Worm (Caenorhabditis elegans) whole organism, L1 larva: ENCODE data around the gene alg-4.

Source experiments
- Y116A8C.19 ChIP-seq: sonication (generic microtip); optimal IDR thresholded peaks from 2 replicates; lab custom pipeline; 2016; ENCODE audit warnings: missing compliant biosample characterization, missing genetic modification characterization, borderline replicate concordance
- alr-1 ChIP-seq: fragments of 200-800 bp; sonication (Bioruptor generic); optimal IDR thresholded peaks from 2 replicates; lab custom pipeline; 2018; ENCODE audit warnings: borderline replicate concordance, mild to moderate bottlenecking, missing genetic modification characterization, missing compliant biosample characterization
- ceh-63 ChIP-seq: fragments of 200-800 bp; sonication (Bioruptor generic); optimal IDR thresholded peaks from 2 replicates; lab custom pipeline; 2018; ENCODE audit warnings: mild to moderate bottlenecking, missing genetic modification characterization, missing compliant biosample characterization
- ceh-82 ChIP-seq, 3 experiments: fragments of 150-350 bp in 1 of 3; sonication (generic microtip) in 2 of 3; optimal IDR thresholded peaks; 2 replicates each; lab custom pipeline; 2014 to 2017; ENCODE audit warnings: missing biosample characterization in 3 of 3, missing genetic modification characterization in 3 of 3
- ceh-88 ChIP-seq: fragments of 200-800 bp; sonication (Bioruptor generic); IDR thresholded peaks from 2 replicates; pipeline ENCODE4 v1.3.6; 2022; ENCODE audit warnings: missing genetic modification characterization, missing compliant biosample characterization
- ces-1 ChIP-seq: fragments of 150-350 bp; optimal IDR thresholded peaks from 2 replicates; lab custom pipeline; 2014; ENCODE audit warnings: missing biosample characterization, missing genetic modification reagents, missing genetic modification characterization
- dpl-1 ChIP-seq, 3 experiments: fragments of 150-350 bp in 2 of 3; sonication (generic microtip) in 1 of 3; optimal IDR thresholded peaks; 2 replicates each; lab custom pipeline; 2014 to 2017; ENCODE audit warnings: missing biosample characterization in 3 of 3, missing genetic modification characterization in 3 of 3, missing genetic modification reagents in 3 of 3
- dsc-1 ChIP-seq: sonication (generic microtip); optimal IDR thresholded peaks from 2 replicates; lab custom pipeline; 2016; ENCODE audit warnings: mild to moderate bottlenecking, missing genetic modification characterization, missing compliant biosample characterization
- efl-1 ChIP-seq, 4 experiments: fragments of 150-350 bp; optimal IDR thresholded peaks in 3 of 4; peaks in 1 of 4; 1 replicate in 1 of 4; 2 replicates in 3 of 4; lab custom pipeline; 2014; ENCODE audit warnings: missing biosample characterization in 2 of 4, missing genetic modification characterization in 2 of 4, missing genetic modification reagents in 2 of 4
- elt-2 ChIP-seq: sonication (generic microtip); optimal IDR thresholded peaks from 2 replicates; lab custom pipeline; 2016; ENCODE audit warnings: missing genetic modification characterization, mild to moderate bottlenecking, inconsistent platforms, missing compliant biosample characterization, missing genetic modification reagents
- ets-5 ChIP-seq: fragments of 200-800 bp; sonication (Bioruptor generic); IDR thresholded peaks from 2 replicates; pipeline ENCODE4 v1.3.6; 2022; ENCODE audit warnings: missing genetic modification characterization, missing compliant biosample characterization
- fkh-8 ChIP-seq: sonication (generic microtip); optimal IDR thresholded peaks from 2 replicates; lab custom pipeline; 2016; ENCODE audit warnings: mild to moderate bottlenecking, missing genetic modification characterization, missing compliant biosample characterization
- grh-1 ChIP-seq: fragments of 200-800 bp; sonication (Bioruptor generic); IDR thresholded peaks from 2 replicates; pipeline ENCODE4 v1.3.6; 2022; ENCODE audit warnings: missing genetic modification reagents, missing genetic modification characterization, missing compliant biosample characterization
- isw-1 ChIP-seq: fragments of 200-800 bp; sonication (Bioruptor generic); IDR thresholded peaks from 2 replicates; pipeline ENCODE4 v1.3.6; 2022; ENCODE audit warnings: missing genetic modification characterization, missing compliant biosample characterization
- jun-1 ChIP-seq: fragments of 150-350 bp; optimal IDR thresholded peaks from 2 replicates; lab custom pipeline; 2014; ENCODE audit warnings: missing biosample characterization, missing genetic modification reagents, missing genetic modification characterization
- lin-14 ChIP-seq: fragments of 200-800 bp; sonication (Bioruptor generic); optimal IDR thresholded peaks from 2 replicates; lab custom pipeline; 2018; ENCODE audit warnings: mild to moderate bottlenecking, missing genetic modification characterization, moderate library complexity, missing compliant biosample characterization
- lin-35 ChIP-seq, 2 experiments: fragments of 150-350 bp; optimal IDR thresholded peaks; 2 replicates each; lab custom pipeline; 2014; ENCODE audit warnings: missing biosample characterization in 2 of 2, missing genetic modification characterization in 2 of 2, missing genetic modification reagents in 2 of 2
- mab-9 ChIP-seq: fragments of 200-800 bp; sonication (Bioruptor generic); IDR thresholded peaks from 2 replicates; pipeline ENCODE4 v1.3.6; 2022; ENCODE audit warnings: missing genetic modification reagents, missing genetic modification characterization, missing compliant biosample characterization
- mdl-1 ChIP-seq, 2 experiments: fragments of 150-350 bp; optimal IDR thresholded peaks; 2 replicates each; lab custom pipeline; 2014 to 2017; ENCODE audit warnings: missing biosample characterization in 2 of 2, missing genetic modification characterization in 2 of 2, inconsistent platforms in 1 of 2
- nhr-20 ChIP-seq: sonication (generic microtip); optimal IDR thresholded peaks from 2 replicates; lab custom pipeline; 2016; ENCODE audit warnings: mild to moderate bottlenecking, missing genetic modification characterization, missing compliant biosample characterization
- nhr-237 ChIP-seq: fragments of 150-350 bp; optimal IDR thresholded peaks from 2 replicates; lab custom pipeline; 2014; ENCODE audit warnings: missing biosample characterization, missing genetic modification characterization
- nhr-28 ChIP-seq: fragments of 150-350 bp; optimal IDR thresholded peaks from 2 replicates; lab custom pipeline; 2014; ENCODE audit warnings: missing biosample characterization, missing genetic modification characterization
- nhr-47 ChIP-seq: sonication (generic microtip); optimal IDR thresholded peaks from 2 replicates; lab custom pipeline; 2016; ENCODE audit warnings: mild to moderate bottlenecking, missing genetic modification characterization, moderate library complexity, missing compliant biosample characterization
- nhr-76 ChIP-seq: sonication (generic microtip); optimal IDR thresholded peaks from 2 replicates; lab custom pipeline; 2017; ENCODE audit warnings: missing biosample characterization, missing genetic modification characterization
- nhr-84 ChIP-seq: sonication (generic microtip); optimal IDR thresholded peaks from 2 replicates; lab custom pipeline; 2017; ENCODE audit warnings: missing biosample characterization, missing genetic modification characterization
- nhr-85 ChIP-seq: sonication (generic microtip); peaks from one replicate; lab custom pipeline; 2016; ENCODE audit warnings: missing genetic modification characterization, inconsistent platforms, missing compliant biosample characterization
- rnt-1 ChIP-seq: sonication (generic microtip); optimal IDR thresholded peaks from 2 replicates; lab custom pipeline; 2016; ENCODE audit warnings: mild to moderate bottlenecking, missing genetic modification characterization, moderate library complexity, missing compliant biosample characterization
- snu-23 ChIP-seq: sonication (generic microtip); optimal IDR thresholded peaks from 2 replicates; lab custom pipeline; 2016; ENCODE audit warnings: missing genetic modification characterization, missing compliant biosample characterization
- sptf-1 ChIP-seq: fragments of 150-350 bp; optimal IDR thresholded peaks from 2 replicates; lab custom pipeline; 2014; ENCODE audit warnings: missing biosample characterization, missing genetic modification characterization
- sup-37 ChIP-seq: fragments of 200-800 bp; sonication (Bioruptor generic); optimal IDR thresholded peaks from 2 replicates; lab custom pipeline; 2018; ENCODE audit warnings: mild to moderate bottlenecking, missing genetic modification characterization, missing compliant biosample characterization
- tbx-2 ChIP-seq: sonication (generic microtip); optimal IDR thresholded peaks from 2 replicates; lab custom pipeline; 2016; ENCODE audit warnings: missing genetic modification characterization, missing compliant biosample characterization
- tlp-1 ChIP-seq: fragments of 150-350 bp; optimal IDR thresholded peaks from 2 replicates; lab custom pipeline; 2014; ENCODE audit warnings: missing biosample characterization, missing genetic modification characterization
- unc-30 ChIP-seq: sonication (generic microtip); optimal IDR thresholded peaks from 2 replicates; lab custom pipeline; 2017; ENCODE audit warnings: missing biosample characterization, missing genetic modification characterization
- unc-62 ChIP-seq: fragments of 150-350 bp; optimal IDR thresholded peaks from 2 replicates; lab custom pipeline; 2014; ENCODE audit warnings: missing biosample characterization, missing genetic modification reagents, missing genetic modification characterization
- unc-98 ChIP-seq: fragments of 200-800 bp; sonication (Bioruptor generic); IDR thresholded peaks from 2 replicates; pipeline ENCODE4 v1.3.6; 2022; ENCODE audit warnings: missing genetic modification characterization, missing compliant biosample characterization
- vab-15 ChIP-seq: sonication (generic microtip); optimal IDR thresholded peaks from 2 replicates; lab custom pipeline; 2017; ENCODE audit warnings: missing genotype, mild to moderate bottlenecking, missing genetic modification characterization, missing compliant biosample characterization
- ztf-11 ChIP-seq, 2 experiments: sonication (generic microtip); optimal IDR thresholded peaks; 2 replicates each; lab custom pipeline; 2016 to 2017; ENCODE audit warnings: missing genetic modification characterization in 2 of 2, missing biosample characterization in 1 of 2, missing compliant biosample characterization in 1 of 2

The alg-4 gene

ce11 chrIII:9849950-9850349 lies 41.3 kb downstream of the alg-4 start (continued):
- TF ChIP-seq ceh-82 (tag; optimal IDR thresholded peaks at IDR 0.05; lab: Kevin White, UChicago) (no peak), jun-1 (tag; lab: Kevin White, UChicago) (no peak), fkh-8 (tag; lab: Kevin White, UChicago) (no peak), unc-62 (GFP tag; lab: Kevin White, UChicago) (no peak), nhr-47 (tag; lab: Kevin White, UChicago) (peak; percentile 2), efl-1 (optimal IDR thresholded peaks at IDR 0.05; lab: Kevin White, UChicago) (no peak), efl-1 (GFP tag; optimal IDR thresholded peaks at IDR 0.05 in 1 of 2; lab: Kevin White, UChicago) (no peak), lin-14 (peak; percentile 62)

- 0 out of 2 replicates have a peak, but pooled peaks have one; percentile 3 for TF ChIP-seq isw-1 (GFP tag; lab: Robert Waterston, UW)
- peak; percentile 71 for TF ChIP-seq nhr-85 (tag; lab: Kevin White, UChicago)
- TF ChIP-seq, all 84 proteins: peak for 2; not testable (repeated sequence) for 82
Measured at ce11 chrIII:9849111-9849510, 42.1 kb downstream of the alg-4 start.

DNA sequence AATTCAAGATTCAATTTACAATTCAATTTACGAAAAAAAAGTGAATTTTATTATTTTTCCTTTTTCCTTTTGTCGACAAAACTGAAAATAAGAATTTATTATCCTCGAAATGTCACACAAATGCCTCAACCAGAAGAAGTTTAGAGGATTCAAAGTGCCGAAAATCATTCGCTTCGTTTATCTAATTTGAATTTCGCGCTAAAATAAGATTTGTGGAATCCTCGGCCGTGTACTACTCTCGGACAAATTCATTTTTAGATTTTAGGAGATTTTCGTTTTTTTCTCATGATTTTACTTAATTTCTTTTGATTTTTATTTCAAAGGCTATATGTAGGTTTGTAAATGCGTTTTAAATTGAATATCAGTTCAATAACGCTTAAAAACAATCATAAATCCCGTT lies 42.6 kb downstream of the alg-4 start:
- no peak for TF ChIP-seq unc-98 (GFP tag; lab: Robert Waterston, UW)
- no peak for TF ChIP-seq sup-37 (GFP tag; lab: Kevin White, UChicago)
- TF ChIP-seq ces-1 (GFP tag; lab: Kevin White, UChicago) = no peak
- peak; percentile 13 for TF ChIP-seq rnt-1 (tag; lab: Kevin White, UChicago)
- no peak for TF ChIP-seq ceh-88 (GFP tag; lab: Robert Waterston, UW)
- no peak for TF ChIP-seq nhr-76 (tag; lab: Kevin White, UChicago)
- TF ChIP-seq mdl-1 (tag; optimal IDR thresholded peaks at IDR 0.05; lab: Kevin White, UChicago) = no peak
- TF ChIP-seq tbx-2 (tag; lab: Kevin White, UChicago) = no peak
- TF ChIP-seq nhr-84 (tag; lab: Kevin White, UChicago) = no peak
- TF ChIP-seq Y116A8C.19 = no peak
- no peak for TF ChIP-seq dsc-1 (tag; lab: Kevin White, UChicago)
- no peak for TF ChIP-seq ceh-82 (tag; optimal IDR thresholded peaks at IDR 0.05; lab: Kevin White, UChicago)
- TF ChIP-seq ceh-63 (GFP tag; lab: Kevin White, UChicago) = no peak
- peak in 1 of 2 experiments; percentile 26 for TF ChIP-seq lin-35 (GFP tag; optimal IDR thresholded peaks at IDR 0.05; lab: Kevin White, UChicago)
- no peak for TF ChIP-seq nhr-237 (tag; lab: Kevin White, UChicago)
- no peak for TF ChIP-seq ets-5 (GFP tag; lab: Robert Waterston, UW)
- no peak for TF ChIP-seq alr-1 (tag; lab: Kevin White, UChicago)
- TF ChIP-seq lin-14 = no peak
- TF ChIP-seq sptf-1 (tag; lab: Kevin White, UChicago) = no peak
- no peak for TF ChIP-seq snu-23
- TF ChIP-seq ztf-11 (tag; optimal IDR thresholded peaks at IDR 0.05; lab: Kevin White, UChicago) = no peak
- no peak for TF ChIP-seq elt-2
- peak; percentile 49 to 69 (median 56) for TF ChIP-seq dpl-1 (GFP tag; optimal IDR thresholded peaks at IDR 0.05; lab: Kevin White, UChicago)
- no peak for TF ChIP-seq nhr-28
- no peak for TF ChIP-seq isw-1 (GFP tag; lab: Robert Waterston, UW)
- TF ChIP-seq unc-30 (tag; lab: Kevin White, UChicago) = no peak
- TF ChIP-seq tlp-1 = no peak
- 0 out of 2 replicates have a peak, but pooled peaks have one; percentile 10 for TF ChIP-seq grh-1 (GFP tag; lab: Robert Waterston, UW)
- TF ChIP-seq fkh-8 (tag; lab: Kevin White, UChicago) = no peak
- peak; percentile 72 to 89 for TF ChIP-seq efl-1 (optimal IDR thresholded peaks at IDR 0.05; lab: Kevin White, UChicago)
- TF ChIP-seq efl-1 (GFP tag; optimal IDR thresholded peaks at IDR 0.05 in 1 of 2; lab: Kevin White, UChicago) = peak; percentile 64 to 95
- no peak for TF ChIP-seq mab-9 (GFP tag; lab: Robert Waterston, UW)
- no peak for TF ChIP-seq nhr-20 (tag; lab: Kevin White, UChicago)
- no peak for TF ChIP-seq vab-15 (tag; lab: Kevin White, UChicago)
